Fruit fly (Drosophila melanogaster): ENCODE results near the gene CG5404.

The CG5404 gene

DNA sequence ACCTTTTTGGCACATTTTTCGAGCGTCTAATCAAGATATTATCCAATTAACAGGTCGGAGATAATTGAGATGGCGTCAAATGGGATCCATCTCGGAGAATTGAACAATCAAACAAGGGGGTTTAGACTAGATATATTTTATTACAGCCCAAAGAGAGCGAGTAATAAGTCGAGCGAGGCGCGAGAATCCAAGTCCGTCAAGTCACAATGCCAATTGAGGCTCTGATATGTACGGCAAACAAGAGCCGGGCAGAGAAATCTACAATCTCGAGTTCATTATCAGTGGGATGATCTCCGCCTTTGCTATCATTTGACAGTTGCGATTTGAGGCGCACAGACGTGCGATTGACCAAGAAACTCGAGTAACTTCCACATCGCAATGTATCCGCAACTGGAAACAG lies at the start of gene CG5404:
TSS of gene CG5404 (plus strand) at position 301 of the 400 bp plus-strand sequence.
- TF ChIP-seq CG15710 (tag; optimal IDR thresholded peaks at IDR 0.05) (no peak), Snoo (tag; optimal IDR thresholded peaks at IDR 0.05) (no peak), CG34367 (tag; optimal IDR thresholded peaks at IDR 0.05) (no peak), D1 (tag; optimal IDR thresholded peaks at IDR 0.05) (no peak), CG12605 (GFP tag; IDR thresholded peaks at IDR 0.05) (no peak), fd96Ca (GFP tag; IDR thresholded peaks at IDR 0.05) (no peak), CG8301 (tag; optimal IDR thresholded peaks at IDR 0.05) (no peak), CG17806 (tag; optimal IDR thresholded peaks at IDR 0.05) (no peak), CG13204 (GFP tag; optimal IDR thresholded peaks at IDR 0.05) (no peak), gl (tag; optimal IDR thresholded peaks at IDR 0.05) (no peak), CG14655 (GFP tag; optimal IDR thresholded peaks at IDR 0.05) (no peak), CG8159 (tag; optimal IDR thresholded peaks at IDR 0.05) (no peak), CG9948 (tag; optimal IDR thresholded peaks at IDR 0.05) (no peak), Pif1A (GFP tag; optimal IDR thresholded peaks at IDR 0.05) (no peak), CG32121 (GFP tag; IDR thresholded peaks at IDR 0.05) (no peak), Ets98B (GFP tag; IDR thresholded peaks at IDR 0.05) (no peak)

DNA sequence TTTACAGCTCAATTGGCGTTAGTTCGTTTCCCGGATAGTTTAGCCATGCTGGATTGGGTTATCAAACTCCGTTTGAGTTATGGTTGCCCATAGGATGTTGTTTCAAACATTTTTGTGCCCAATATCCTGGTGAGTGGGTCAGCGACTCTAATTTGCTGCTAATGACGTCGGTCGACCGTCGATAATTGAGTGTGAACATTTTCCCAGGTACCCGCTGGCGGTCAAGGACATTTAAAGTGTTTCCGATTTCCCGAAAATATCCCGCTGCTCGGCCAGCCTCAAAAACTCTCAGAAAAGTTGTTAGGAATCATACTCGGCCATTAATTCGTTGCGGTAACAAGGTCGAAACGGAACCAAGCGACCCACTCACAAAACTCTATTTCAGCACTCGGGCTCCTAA lies 49.6 kb upstream of the CG5404 start:
- TF ChIP-seq Pif1B (GFP tag; optimal IDR thresholded peaks at IDR 0.05) (no peak), EcR (GFP tag; optimal IDR thresholded peaks at IDR 0.05) (no peak), CG14655 (GFP tag; optimal IDR thresholded peaks at IDR 0.05) (no peak), Snoo (tag; optimal IDR thresholded peaks at IDR 0.05) (no peak), CG10348 (GFP tag; IDR thresholded peaks at IDR 0.05) (no peak), rn (GFP tag; IDR thresholded peaks at IDR 0.05) (no peak), D1 (tag; optimal IDR thresholded peaks at IDR 0.05) (no peak)

DNA sequence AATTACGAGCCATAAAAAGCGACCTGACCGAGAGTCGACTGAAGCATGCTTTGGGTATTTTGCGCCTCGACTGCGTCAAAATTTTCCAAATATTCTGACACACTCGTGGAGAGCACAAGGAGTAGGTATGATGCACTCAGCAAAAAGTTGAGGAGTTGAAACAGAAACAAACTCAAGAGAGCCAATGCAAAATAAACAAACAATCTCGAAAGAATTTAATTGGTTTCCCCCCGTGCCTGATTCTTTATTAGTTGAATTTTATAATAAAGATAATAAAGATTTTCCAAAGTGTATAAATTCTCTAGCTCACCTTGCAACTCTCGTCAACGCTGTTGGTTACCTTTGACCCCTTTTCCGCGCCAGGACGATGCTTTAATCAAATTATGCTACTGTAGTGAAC lies 49.1 kb upstream of the CG5404 start:
- no peak for TF ChIP-seq CG15710 (tag; optimal IDR thresholded peaks at IDR 0.05)
- no peak for TF ChIP-seq EcR (GFP tag; optimal IDR thresholded peaks at IDR 0.05)
- TF ChIP-seq CG9948 (tag; optimal IDR thresholded peaks at IDR 0.05): no peak
- no peak for TF ChIP-seq CG8301 (tag; optimal IDR thresholded peaks at IDR 0.05)
- no peak for TF ChIP-seq gl (tag; optimal IDR thresholded peaks at IDR 0.05)
- TF ChIP-seq CG10348 (GFP tag; IDR thresholded peaks at IDR 0.05): no peak
- no peak for TF ChIP-seq CG4496 (GFP tag; IDR thresholded peaks at IDR 0.05)
- TF ChIP-seq CG14655 (GFP tag; optimal IDR thresholded peaks at IDR 0.05): no peak
- no peak for TF ChIP-seq CG13204 (GFP tag; optimal IDR thresholded peaks at IDR 0.05)

DNA sequence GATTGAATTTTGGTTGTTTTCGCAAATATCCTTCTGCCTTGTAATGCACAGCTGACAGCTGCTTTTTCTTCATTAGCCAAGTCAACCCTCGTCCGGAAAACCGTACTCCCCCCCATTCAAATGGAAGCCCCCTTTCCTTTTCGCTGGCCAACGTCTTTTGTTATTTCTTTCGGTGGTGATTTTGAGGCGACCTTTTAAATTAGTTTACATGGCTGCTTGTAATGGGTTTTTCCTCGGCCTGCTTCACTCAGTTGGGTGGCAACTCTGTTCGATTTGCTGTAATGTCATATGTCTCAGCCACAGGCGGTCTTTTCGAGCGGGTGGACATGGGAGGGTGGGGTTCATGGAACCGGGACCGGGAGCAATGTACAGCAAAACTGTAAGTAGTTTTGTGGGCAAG lies 44.0 kb upstream of the CG5404 start:
- TF ChIP-seq fd96Ca (GFP tag; IDR thresholded peaks at IDR 0.05): no peak
- no peak for TF ChIP-seq CG4496 (GFP tag; IDR thresholded peaks at IDR 0.05)
- TF ChIP-seq CG9948 (tag; optimal IDR thresholded peaks at IDR 0.05): no peak
- TF ChIP-seq EcR (GFP tag; optimal IDR thresholded peaks at IDR 0.05): no peak
- no peak for TF ChIP-seq CG10348 (GFP tag; IDR thresholded peaks at IDR 0.05)
- no peak for TF ChIP-seq CG15710 (tag; optimal IDR thresholded peaks at IDR 0.05)
- TF ChIP-seq CG8301 (tag; optimal IDR thresholded peaks at IDR 0.05): no peak
- TF ChIP-seq CG17806 (tag; optimal IDR thresholded peaks at IDR 0.05): no peak
- TF ChIP-seq Pif1B (GFP tag; optimal IDR thresholded peaks at IDR 0.05): no peak
- TF ChIP-seq CG34367 (tag; optimal IDR thresholded peaks at IDR 0.05): no peak
- TF ChIP-seq CG13204 (GFP tag; optimal IDR thresholded peaks at IDR 0.05): no peak
- no peak for TF ChIP-seq CG8159 (tag; optimal IDR thresholded peaks at IDR 0.05)
- no peak for TF ChIP-seq CG14655 (GFP tag; optimal IDR thresholded peaks at IDR 0.05)
- no peak for TF ChIP-seq D1 (tag; optimal IDR thresholded peaks at IDR 0.05)
- no peak for TF ChIP-seq CG32121 (GFP tag; IDR thresholded peaks at IDR 0.05)
- no peak for TF ChIP-seq Pif1A (GFP tag; optimal IDR thresholded peaks at IDR 0.05)
- TF ChIP-seq CG12605 (GFP tag; IDR thresholded peaks at IDR 0.05): no peak
- TF ChIP-seq rn (GFP tag; IDR thresholded peaks at IDR 0.05): no peak

DNA sequence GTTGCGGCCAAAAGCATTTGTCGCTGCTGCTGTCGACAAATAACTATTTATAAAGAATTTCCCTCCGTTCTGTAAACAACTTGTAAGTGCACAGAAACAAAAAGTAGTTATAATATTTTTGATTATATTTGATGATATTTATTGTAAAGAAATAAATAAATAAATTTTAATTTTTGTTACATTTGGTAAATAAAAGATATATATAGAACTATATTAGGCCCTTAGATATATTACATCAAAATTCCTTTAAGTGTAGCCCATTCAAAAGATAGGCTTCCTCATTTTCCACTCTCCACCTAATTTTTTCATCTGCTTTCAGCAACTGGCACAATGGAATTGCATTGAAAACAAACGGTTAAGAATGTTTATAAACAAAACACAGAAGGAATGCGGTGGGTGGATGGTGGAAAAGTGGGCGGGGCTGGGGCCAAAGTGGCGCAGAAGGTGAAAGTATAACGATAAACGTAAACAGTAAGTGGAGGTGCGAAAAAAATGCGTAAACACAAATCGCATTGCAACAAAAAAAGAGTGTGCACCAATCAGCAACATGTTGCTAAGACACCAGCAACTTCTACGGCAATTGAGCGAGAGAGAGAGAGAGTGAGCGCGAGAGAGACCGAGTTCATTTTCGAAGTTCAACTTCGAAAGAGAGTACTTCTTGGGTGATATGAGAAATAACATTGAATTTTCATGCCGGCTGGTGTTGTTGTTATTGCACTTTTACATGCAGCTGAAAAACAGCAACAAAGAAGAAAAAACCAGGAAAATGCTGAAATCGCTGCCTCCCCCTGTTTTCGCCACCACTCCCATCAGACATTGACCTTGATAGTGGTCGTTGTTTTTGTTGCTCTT lies 39.9 kb upstream of the CG5404 start:
- TF ChIP-seq EcR (GFP tag; optimal IDR thresholded peaks at IDR 0.05) (peak; percentile 54), CG4496 (GFP tag; IDR thresholded peaks at IDR 0.05) (peak; percentile 49; the same call in 1 of the 3 replicates), CG17806 (tag; optimal IDR thresholded peaks at IDR 0.05) (no peak), fd96Ca (GFP tag; IDR thresholded peaks at IDR 0.05) (0 out of 3 replicates have a peak, but pooled peaks have one; percentile 16), CG12605 (GFP tag; IDR thresholded peaks at IDR 0.05) (peak; percentile 34; the same call in 1 of the 2 replicates)

DNA sequence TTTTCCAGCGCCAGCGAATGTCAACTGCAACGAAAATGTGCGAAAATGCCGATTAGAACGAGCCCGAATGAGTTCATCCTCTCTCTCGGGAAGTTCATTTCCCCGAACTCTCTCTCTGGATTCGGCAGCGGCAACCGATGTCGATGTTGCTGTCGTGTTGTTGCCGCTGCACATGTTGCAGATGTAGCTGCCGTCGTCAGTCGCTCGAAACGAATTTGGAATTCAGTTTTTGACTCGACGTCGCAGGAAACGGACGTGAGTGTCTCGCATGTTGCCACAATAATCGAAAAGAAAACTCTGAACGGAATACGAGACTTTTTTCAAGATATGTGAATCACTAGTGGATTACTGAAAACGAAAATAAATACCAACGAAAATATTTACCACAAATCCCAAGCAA lies 38.5 kb upstream of the CG5404 start, which contains the start of gene pxb:
TSS of gene pxb (plus strand) at position 222 of the 400 bp plus-strand sequence.
- TF ChIP-seq CG32121 (GFP tag; IDR thresholded peaks at IDR 0.05): peak; percentile 35; the same call in 1 of the 2 replicates
- TF ChIP-seq Pif1B (GFP tag; optimal IDR thresholded peaks at IDR 0.05): peak; percentile 25
- TF ChIP-seq fd96Ca (GFP tag; IDR thresholded peaks at IDR 0.05): peak; percentile 48; the same call in 1 of the 3 replicates
- TF ChIP-seq CG4496 (GFP tag; IDR thresholded peaks at IDR 0.05): peak; percentile 44; the same call in 1 of the 3 replicates
- peak; percentile 18 for TF ChIP-seq Snoo (tag; optimal IDR thresholded peaks at IDR 0.05)
- TF ChIP-seq CG13204 (GFP tag; optimal IDR thresholded peaks at IDR 0.05): peak; percentile 39
- peak; percentile 31; the same call in 1 of the 2 replicates for TF ChIP-seq CG12605 (GFP tag; IDR thresholded peaks at IDR 0.05)
- TF ChIP-seq CG8159 (tag; optimal IDR thresholded peaks at IDR 0.05): peak; percentile 3
- no peak for TF ChIP-seq CG14655 (GFP tag; optimal IDR thresholded peaks at IDR 0.05)
- peak; percentile 33 for TF ChIP-seq EcR (GFP tag; optimal IDR thresholded peaks at IDR 0.05)
- peak; percentile 63; the same call in 1 of the 2 replicates for TF ChIP-seq Ets98B (GFP tag; IDR thresholded peaks at IDR 0.05)
- TF ChIP-seq Pif1A (GFP tag; optimal IDR thresholded peaks at IDR 0.05): peak; percentile 2
- TF ChIP-seq gl (tag; optimal IDR thresholded peaks at IDR 0.05): no peak
- TF ChIP-seq CG34367 (tag; optimal IDR thresholded peaks at IDR 0.05): no peak

Measured in whole organism, pupa.